Fruit fly (Drosophila melanogaster) whole organism, embryonic: ENCODE measurements around the gene CG32246.

Source experiments
- Atf-2 ChIP-seq: fragments of 200-800 bp; sonication (Bioruptor generic); optimal IDR thresholded peaks from 2 replicates; lab custom pipeline; 2016; ENCODE audit warnings: missing biosample characterization, missing genetic modification characterization
- BEAF-32 ChIP-seq: fragments of 200-800 bp; sonication (Bioruptor generic); optimal IDR thresholded peaks from 3 replicates; lab custom pipeline; 2017; ENCODE audit warnings: missing biosample characterization, missing genetic modification characterization, mild to moderate bottlenecking, moderate library complexity, missing genetic modification reagents
- Bteb2 ChIP-seq: fragments of 200-800 bp; sonication (Bioruptor generic); optimal IDR thresholded peaks from 2 replicates; lab custom pipeline; 2016; ENCODE audit warnings: missing biosample characterization, missing genetic modification characterization
- C15 ChIP-seq: fragments of 200-800 bp; sonication (Bioruptor generic); IDR thresholded peaks from 3 replicates; pipeline ENCODE4 v1.3.6; 2022; ENCODE audit warnings: missing biosample characterization, missing genetic modification characterization
- CG10543 ChIP-seq: fragments of 200-800 bp; sonication (Bioruptor generic); optimal IDR thresholded peaks from 3 replicates; lab custom pipeline; 2017; ENCODE audit warnings: missing biosample characterization, mild to moderate bottlenecking, missing genetic modification characterization, moderate library complexity
- CG11093 ChIP-seq: fragments of 200-800 bp; sonication (Bioruptor generic); IDR thresholded peaks from 3 replicates; pipeline ENCODE4 v1.3.6; 2022; ENCODE audit warnings: missing biosample characterization, missing genetic modification characterization
- CG11696 ChIP-seq: fragments of 200-800 bp; sonication (Bioruptor generic); IDR thresholded peaks from 2 replicates; pipeline ENCODE4 v1.3.6; 2022; ENCODE audit warnings: missing biosample characterization, missing genetic modification characterization
- CG12659 ChIP-seq: fragments of 200-800 bp; sonication (Bioruptor generic); optimal IDR thresholded peaks from 3 replicates; lab custom pipeline; 2017; ENCODE audit warnings: mild to moderate bottlenecking, missing biosample characterization, missing genetic modification reagents, missing genetic modification characterization
- CG13424 ChIP-seq: fragments of 200-800 bp; sonication (Bioruptor generic); optimal IDR thresholded peaks from 2 replicates; lab custom pipeline; 2019; ENCODE audit warnings: missing biosample characterization, mild to moderate bottlenecking, missing genetic modification characterization, moderate library complexity
- CG15601 ChIP-seq: fragments of 200-800 bp; sonication (Bioruptor generic); optimal IDR thresholded peaks from 3 replicates; lab custom pipeline; 2019; ENCODE audit warnings: missing biosample characterization, mild to moderate bottlenecking, missing genetic modification characterization, moderate library complexity
- CG17361 ChIP-seq: fragments of 200-800 bp; sonication (Bioruptor generic); IDR thresholded peaks from 3 replicates; pipeline ENCODE4 v1.3.6; 2022; ENCODE audit warnings: missing biosample characterization, missing genetic modification characterization
- CG17829 ChIP-seq: fragments of 200-800 bp; optimal IDR thresholded peaks from 2 replicates; lab custom pipeline; 2019; ENCODE audit warnings: missing biosample characterization, mild to moderate bottlenecking, missing genetic modification characterization, moderate library complexity
- CG2120 ChIP-seq: fragments of 200-800 bp; sonication (Bioruptor generic); optimal IDR thresholded peaks from 3 replicates; lab custom pipeline; 2016; ENCODE audit warnings: missing biosample characterization, missing genetic modification characterization
- CG2678 ChIP-seq: fragments of 200-800 bp; sonication (Bioruptor generic); optimal IDR thresholded peaks from 3 replicates; lab custom pipeline; 2019; ENCODE audit warnings: missing biosample characterization, mild to moderate bottlenecking, missing genetic modification characterization, moderate library complexity
- CG3163 ChIP-seq: fragments of 200-800 bp; sonication (Bioruptor generic); optimal IDR thresholded peaks from 3 replicates; lab custom pipeline; 2016; ENCODE audit warnings: missing biosample characterization, missing genetic modification characterization
- CG34422 ChIP-seq: fragments of 200-800 bp; sonication (Bioruptor generic); IDR thresholded peaks from 3 replicates; pipeline ENCODE4 v1.3.6; 2022; ENCODE audit warnings: missing biosample characterization, missing genetic modification characterization
- CG4328 ChIP-seq: fragments of 200-800 bp; sonication (Bioruptor generic); optimal IDR thresholded peaks from 3 replicates; lab custom pipeline; 2017; ENCODE audit warnings: missing biosample characterization, missing genetic modification reagents, missing genetic modification characterization
- CG6813 ChIP-seq: fragments of 200-800 bp; sonication (Bioruptor generic); optimal IDR thresholded peaks from 2 replicates; lab custom pipeline; 2017; ENCODE audit warnings: missing biosample characterization, missing genetic modification characterization, mild to moderate bottlenecking, moderate library complexity, missing genetic modification reagents
- CG9817 ChIP-seq: fragments of 200-800 bp; sonication (Bioruptor generic); optimal IDR thresholded peaks from 2 replicates; lab custom pipeline; 2018; ENCODE audit warnings: missing biosample characterization, mild to moderate bottlenecking, missing genetic modification characterization, moderate library complexity
- CG9932 ChIP-seq: fragments of 200-800 bp; sonication (Bioruptor generic); IDR thresholded peaks from 2 replicates; pipeline ENCODE4 v1.3.6; 2022; ENCODE audit warnings: missing biosample characterization, missing genetic modification characterization
- D ChIP-seq, 2 experiments: fragments of 200-800 bp in 1 of 2; fragments of >200 bp in 1 of 2; sonication (Bioruptor generic) in 1 of 2; optimal IDR thresholded peaks; 2 replicates in 1 of 2; 3 replicates in 1 of 2; lab custom pipeline; 2017; ENCODE audit warnings: mild to moderate bottlenecking in 1 of 2, missing biosample characterization in 1 of 2, missing genetic modification characterization in 1 of 2, missing genetic modification reagents in 1 of 2
- Dip2 ChIP-seq: fragments of 200-800 bp; sonication (Bioruptor generic); IDR thresholded peaks from 2 replicates; pipeline ENCODE4 v1.3.6; 2022; ENCODE audit warnings: missing biosample characterization, missing genetic modification characterization
- H2.0 ChIP-seq: fragments of 200-800 bp; sonication (Bioruptor generic); IDR thresholded peaks from 2 replicates; pipeline ENCODE4 v1.3.6; 2022; ENCODE audit warnings: missing biosample characterization, missing genetic modification characterization
- HLH4C ChIP-seq: fragments of 200-800 bp; sonication (Bioruptor generic); IDR thresholded peaks from 3 replicates; pipeline ENCODE4 v1.3.6; 2022; ENCODE audit warnings: missing biosample characterization, missing genetic modification characterization; ENCODE audit not compliant: partially characterized antibody
- Hmx ChIP-seq: fragments of 200-800 bp; sonication (Bioruptor generic); optimal IDR thresholded peaks from 2 replicates; lab custom pipeline; 2016; ENCODE audit warnings: missing biosample characterization, missing genetic modification characterization
- Jarid2 ChIP-seq: fragments of 200-800 bp; sonication (Bioruptor generic); optimal IDR thresholded peaks from 3 replicates; lab custom pipeline; 2017; ENCODE audit warnings: mild to moderate bottlenecking, missing biosample characterization, missing genetic modification reagents, missing genetic modification characterization
- Lpt ChIP-seq: fragments of >200 bp; optimal IDR thresholded peaks from 2 replicates; lab custom pipeline; 2018; ENCODE audit warnings: missing biosample characterization, missing genetic modification characterization
- Mrtf ChIP-seq: fragments of 200-800 bp; sonication (Bioruptor generic); IDR thresholded peaks from 3 replicates; pipeline ENCODE4 v1.3.6; 2022; ENCODE audit warnings: missing biosample characterization, missing genetic modification characterization
- Nf-YA ChIP-seq: fragments of 200-800 bp; sonication (Bioruptor generic); IDR thresholded peaks from 2 replicates; pipeline ENCODE4 v1.3.6; 2022; ENCODE audit warnings: missing biosample characterization, missing genetic modification characterization
- Oaz ChIP-seq: fragments of 200-800 bp; sonication (Bioruptor generic); IDR thresholded peaks from 2 replicates; pipeline ENCODE4 v1.3.6; 2022; ENCODE audit warnings: missing biosample characterization, missing genetic modification characterization
- Pdp1 ChIP-seq, 2 experiments: fragments of 200-800 bp; sonication (Bioruptor generic); optimal IDR thresholded peaks; 3 replicates each; lab custom pipeline; 2016; ENCODE audit warnings: missing biosample characterization in 2 of 2, missing genetic modification characterization in 2 of 2, mild to moderate bottlenecking in 1 of 2, moderate library complexity in 1 of 2
- Ptx1 ChIP-seq: fragments of 200-800 bp; sonication (Bioruptor generic); IDR thresholded peaks from 2 replicates; pipeline ENCODE4 v1.3.6; 2022; ENCODE audit warnings: missing biosample characterization, missing genetic modification characterization
- Scr ChIP-seq: fragments of 200-800 bp; sonication (Bioruptor generic); IDR thresholded peaks from 2 replicates; pipeline ENCODE4 v1.3.6; 2022; ENCODE audit warnings: missing biosample characterization, missing genetic modification characterization; ENCODE audit not compliant: partially characterized antibody
- Tbp ChIP-seq: fragments of >200 bp; optimal IDR thresholded peaks from 2 replicates; lab custom pipeline; 2018; ENCODE audit warnings: missing biosample characterization, missing genetic modification characterization
- az2 ChIP-seq: fragments of 200-800 bp; sonication (Bioruptor generic); optimal IDR thresholded peaks from 3 replicates; lab custom pipeline; 2016; ENCODE audit warnings: missing biosample characterization, missing genetic modification characterization
- cg ChIP-seq: fragments of 200-800 bp; sonication (Bioruptor generic); optimal IDR thresholded peaks from 3 replicates; lab custom pipeline; 2019; ENCODE audit warnings: missing biosample characterization, mild to moderate bottlenecking, missing genetic modification characterization, moderate library complexity
- chn ChIP-seq: fragments of 200-800 bp; sonication (Bioruptor generic); optimal IDR thresholded peaks from 2 replicates; lab custom pipeline; 2016; ENCODE audit warnings: missing biosample characterization, missing genetic modification characterization
- dmrt11E ChIP-seq: fragments of 200-800 bp; sonication (Bioruptor generic); optimal IDR thresholded peaks from 3 replicates; lab custom pipeline; 2018; ENCODE audit warnings: missing biosample characterization, mild to moderate bottlenecking, missing genetic modification characterization, moderate library complexity
- ewg ChIP-seq: fragments of 200-800 bp; sonication (Bioruptor generic); optimal IDR thresholded peaks from 3 replicates; lab custom pipeline; 2017; ENCODE audit warnings: mild to moderate bottlenecking, missing biosample characterization, missing genetic modification reagents, missing genetic modification characterization
- fu2 ChIP-seq: fragments of 200-800 bp; sonication (Bioruptor generic); optimal IDR thresholded peaks from 2 replicates; lab custom pipeline; 2016; ENCODE audit warnings: missing biosample characterization, missing genetic modification characterization
- gfzf ChIP-seq: fragments of 200-800 bp; sonication (Bioruptor generic); optimal IDR thresholded peaks from 2 replicates; lab custom pipeline; 2016; ENCODE audit warnings: missing biosample characterization, mild to moderate bottlenecking, missing genetic modification characterization, moderate library complexity
- gsb ChIP-seq: fragments of 200-800 bp; sonication (Bioruptor generic); IDR thresholded peaks from 2 replicates; pipeline ENCODE4 v1.3.6; 2022; ENCODE audit warnings: missing biosample characterization, missing genetic modification characterization
- gsb-n ChIP-seq: fragments of 200-800 bp; sonication (Bioruptor generic); optimal IDR thresholded peaks from 3 replicates; lab custom pipeline; 2018; ENCODE audit warnings: missing biosample characterization, mild to moderate bottlenecking, missing genetic modification characterization
- nerfin-1 ChIP-seq: fragments of 200-800 bp; sonication (Bioruptor generic); optimal IDR thresholded peaks from 3 replicates; lab custom pipeline; 2019; ENCODE audit warnings: missing biosample characterization, mild to moderate bottlenecking, missing genetic modification characterization, moderate library complexity
- nmo ChIP-seq: fragments of 200-800 bp; sonication (Bioruptor generic); optimal IDR thresholded peaks from 2 replicates; lab custom pipeline; 2018; ENCODE audit warnings: missing biosample characterization, mild to moderate bottlenecking, missing genetic modification characterization, moderate library complexity
- otp ChIP-seq: fragments of 200-800 bp; sonication (Bioruptor generic); IDR thresholded peaks from 3 replicates; pipeline ENCODE4, ENCODE4 v1.3.6; 2022; ENCODE audit warnings: missing biosample characterization, missing genetic modification characterization
- pfk ChIP-seq: fragments of 200-800 bp; sonication (Bioruptor generic); optimal IDR thresholded peaks from 2 replicates; lab custom pipeline; 2018; ENCODE audit warnings: missing biosample characterization, mild to moderate bottlenecking, missing genetic modification characterization, moderate library complexity
- ranshi ChIP-seq: fragments of 200-800 bp; sonication (Bioruptor generic); IDR thresholded peaks from 2 replicates; pipeline ENCODE4 v1.3.6; 2022; ENCODE audit warnings: missing biosample characterization, missing genetic modification characterization
- sim ChIP-seq: fragments of 200-800 bp; sonication (Bioruptor generic); IDR thresholded peaks from 2 replicates; pipeline ENCODE4 v1.3.6; 2022; ENCODE audit warnings: missing biosample characterization, missing genetic modification characterization
- slp2 ChIP-seq: fragments of 200-800 bp; sonication (Bioruptor generic); optimal IDR thresholded peaks from 2 replicates; lab custom pipeline; 2016; ENCODE audit warnings: missing biosample characterization, missing genetic modification characterization
- tna ChIP-seq: fragments of 200-800 bp; sonication (Bioruptor generic); IDR thresholded peaks from 2 replicates; pipeline ENCODE4 v1.3.6; 2022; ENCODE audit warnings: missing biosample characterization, missing genetic modification characterization; ENCODE audit not compliant: partially characterized antibody

CG32246 gene

dm6 chr3L:4623870-4624269 lies 2.9 kb downstream of the CG32246 start (continued):
- TF ChIP-seq CG11696 (no peak), Dip2 (no peak), nmo (GFP tag; lab: Kevin White, UChicago) (peak; percentile 29), BEAF-32 (GFP tag; lab: Kevin White, UChicago) (no peak), nerfin-1 (no peak), CG9817 (tag; lab: Kevin White, UChicago) (no peak), C15 (no peak), Jarid2 (GFP tag; lab: Kevin White, UChicago) (no peak), CG12659 (GFP tag; lab: Kevin White, UChicago) (no peak), cg (GFP tag; lab: Kevin White, UChicago) (no peak), CG15601 (no peak), chn (GFP tag; lab: Kevin White, UChicago) (no peak), CG4328 (no peak), Mrtf (GFP tag; lab: Robert Waterston, UW) (no peak), HLH4C (GFP tag; lab: Robert Waterston, UW) (no peak), ewg (GFP tag; lab: Kevin White, UChicago) (no peak), az2 (GFP tag; lab: Kevin White, UChicago) (peak; percentile 14), CG10543 (GFP tag; lab: Kevin White, UChicago) (no peak), Bteb2 (no peak), CG34422 (no peak), gsb (GFP tag; lab: Robert Waterston, UW) (no peak), fu2 (no peak), dmrt11E (peak; percentile 14), CG13424 (tag; lab: Kevin White, UChicago) (no peak), Atf-2 (GFP tag; lab: Kevin White, UChicago) (no peak), gsb-n (tag; lab: Kevin White, UChicago) (no peak), gfzf (GFP tag; lab: Kevin White, UChicago) (no peak), CG2120 (GFP tag; lab: Kevin White, UChicago) (no peak), slp2 (GFP tag; lab: Kevin White, UChicago) (no peak), sim (no peak), Tbp (GFP tag; lab: Kevin White, UChicago) (no peak), H2.0 (no peak), tna (GFP tag; lab: Robert Waterston, UW) (no peak), Oaz (no peak), Hmx (GFP tag; lab: Kevin White, UChicago) (no peak), CG3163 (GFP tag; lab: Kevin White, UChicago) (no peak), CG9932 (GFP tag; lab: Robert Waterston, UW) (no peak), otp (no peak), CG17829 (tag; lab: Kevin White, UChicago) (peak; percentile 8), CG2678 (tag; lab: Kevin White, UChicago) (peak; percentile 41), D (optimal IDR thresholded peaks at IDR 0.05; lab: Kevin White, UChicago) (no peak), D (GFP tag; optimal IDR thresholded peaks at IDR 0.05; lab: Kevin White, UChicago) (no peak), Scr (no peak), Ptx1 (GFP tag; lab: Robert Waterston, UW) (peak; percentile 47), Pdp1 (GFP tag; optimal IDR thresholded peaks at IDR 0.05; lab: Kevin White, UChicago) (no peak), pfk (no peak), CG17361 (0 out of 3 replicates have a peak, but pooled peaks have one; percentile 14), Nf-YA (GFP tag; lab: Robert Waterston, UW) (no peak), ranshi (GFP tag; lab: Robert Waterston, UW) (no peak), CG6813 (GFP tag; lab: Kevin White, UChicago) (no peak), Lpt (GFP tag; lab: Kevin White, UChicago) (no peak), CG11093 (GFP tag; lab: Robert Waterston, UW) (no peak)
